Worm (Caenorhabditis elegans) whole organism, L2 larva: ENCODE data around the gene Y49F6B.9.

Experiments used
- C34F6.9 ChIP-seq: fragments of 150-350 bp; optimal IDR thresholded peaks from 2 replicates; lab custom pipeline; 2014; ENCODE audit warnings: missing biosample characterization, missing genetic modification characterization
- F13H6.1 ChIP-seq: sonication (generic microtip); optimal IDR thresholded peaks from 2 replicates; lab custom pipeline; 2016; ENCODE audit warnings: missing genetic modification characterization, missing compliant biosample characterization
- R02D3.7 ChIP-seq: fragments of 150-350 bp; optimal IDR thresholded peaks from 2 replicates; lab custom pipeline; 2014; ENCODE audit warnings: missing biosample characterization, missing genetic modification characterization
- Y55F3AM.14 ChIP-seq: fragments of 200-800 bp; sonication (Bioruptor generic); optimal IDR thresholded peaks from 2 replicates; lab custom pipeline; 2018; ENCODE audit warnings: mild to moderate bottlenecking, missing genetic modification characterization, missing compliant biosample characterization
- ZK546.5 ChIP-seq: sonication (generic microtip); optimal IDR thresholded peaks from 2 replicates; lab custom pipeline; 2017; ENCODE audit warnings: missing biosample characterization, missing genetic modification characterization
- alr-1 ChIP-seq: fragments of 150-350 bp; optimal IDR thresholded peaks from 2 replicates; lab custom pipeline; 2014; ENCODE audit warnings: missing biosample characterization, missing genetic modification characterization
- ama-1 ChIP-seq: fragments of 150-350 bp; optimal IDR thresholded peaks from 2 replicates; lab custom pipeline; 2018; ENCODE audit warnings: inconsistent platforms
- blmp-1 ChIP-seq: sonication (generic microtip); optimal IDR thresholded peaks from 2 replicates; lab custom pipeline; 2017; ENCODE audit warnings: missing genetic modification characterization, mild to moderate bottlenecking, missing compliant biosample characterization, antibody characterized with exemption, moderate library complexity; ENCODE audit not compliant: insufficient read depth
- ceh-16 ChIP-seq: fragments of 150-350 bp; optimal IDR thresholded peaks from 2 replicates; lab custom pipeline; 2014; ENCODE audit warnings: missing biosample characterization, missing genetic modification characterization
- ceh-82 ChIP-seq: fragments of 150-350 bp; optimal IDR thresholded peaks from 2 replicates; lab custom pipeline; 2014; ENCODE audit warnings: missing biosample characterization, missing genetic modification characterization
- crh-2 ChIP-seq: sonication (generic microtip); optimal IDR thresholded peaks from 2 replicates; lab custom pipeline; 2017; ENCODE audit warnings: missing biosample characterization, missing genetic modification characterization
- egl-27 ChIP-seq: sonication (generic microtip); optimal IDR thresholded peaks from 3 replicates; lab custom pipeline; 2017; ENCODE audit warnings: missing biosample characterization, missing genetic modification reagents, missing genetic modification characterization
- elt-1 ChIP-seq: fragments of 150-350 bp; optimal IDR thresholded peaks from 2 replicates; lab custom pipeline; 2014; ENCODE audit warnings: missing biosample characterization, missing genetic modification characterization
- elt-3 ChIP-seq: sonication (generic microtip); optimal IDR thresholded peaks from 2 replicates; lab custom pipeline; 2017; ENCODE audit warnings: missing biosample characterization, missing genetic modification characterization
- fos-1 ChIP-seq: fragments of 150-350 bp; optimal IDR thresholded peaks from 2 replicates; lab custom pipeline; 2014; ENCODE audit warnings: missing biosample characterization, missing genetic modification characterization
- gmeb-1 ChIP-seq: fragments of 150-350 bp; optimal IDR thresholded peaks from 2 replicates; lab custom pipeline; 2014; ENCODE audit warnings: missing biosample characterization, missing genetic modification characterization
- lin-11 ChIP-seq: fragments of 150-350 bp; sonication (generic microtip); optimal IDR thresholded peaks from 2 replicates; lab custom pipeline; 2014; ENCODE audit warnings: missing biosample characterization, missing genetic modification characterization, inconsistent platforms, mixed read lengths
- lin-13 ChIP-seq: fragments of 150-350 bp; optimal IDR thresholded peaks from 2 replicates; lab custom pipeline; 2014; ENCODE audit warnings: missing biosample characterization, missing genetic modification reagents, missing genetic modification characterization
- lin-39 ChIP-seq: fragments of 150-350 bp; optimal IDR thresholded peaks from 2 replicates; lab custom pipeline; 2014; ENCODE audit warnings: missing biosample characterization, missing genetic modification reagents, missing genetic modification characterization
- mab-5 ChIP-seq: fragments of 150-350 bp; optimal IDR thresholded peaks from 2 replicates; lab custom pipeline; 2014; ENCODE audit warnings: missing biosample characterization, missing genetic modification characterization
- mbf-1 ChIP-seq: sonication (generic microtip); optimal IDR thresholded peaks from 2 replicates; lab custom pipeline; 2017; ENCODE audit warnings: missing biosample characterization, missing genetic modification characterization
- mdl-1 ChIP-seq, 2 experiments: fragments of 150-350 bp in 1 of 2; sonication (generic microtip) in 1 of 2; optimal IDR thresholded peaks; 2 replicates each; lab custom pipeline; 2017; ENCODE audit warnings: missing biosample characterization in 2 of 2, missing genetic modification characterization in 2 of 2
- nhr-10 ChIP-seq: sonication (generic microtip); optimal IDR thresholded peaks from 2 replicates; lab custom pipeline; 2017; ENCODE audit warnings: missing biosample characterization, missing genetic modification characterization
- nhr-12 ChIP-seq: fragments of 150-350 bp; optimal IDR thresholded peaks from 2 replicates; lab custom pipeline; 2014; ENCODE audit warnings: missing biosample characterization, missing genetic modification characterization
- nhr-129 ChIP-seq: fragments of 150-350 bp; optimal IDR thresholded peaks from 2 replicates; lab custom pipeline; 2014; ENCODE audit warnings: missing biosample characterization, missing genetic modification characterization
- nhr-21 ChIP-seq: fragments of 150-350 bp; optimal IDR thresholded peaks from 2 replicates; lab custom pipeline; 2014; ENCODE audit warnings: missing biosample characterization, missing genetic modification characterization
- nhr-23 ChIP-seq: fragments of 150-350 bp; optimal IDR thresholded peaks from 2 replicates; lab custom pipeline; 2014; ENCODE audit warnings: missing biosample characterization, missing genetic modification reagents, missing genetic modification characterization
- nhr-237 ChIP-seq: fragments of 150-350 bp; optimal IDR thresholded peaks from 2 replicates; lab custom pipeline; 2014; ENCODE audit warnings: missing biosample characterization, missing genetic modification characterization
- nhr-25 ChIP-seq: fragments of 150-350 bp; sonication (generic microtip); optimal IDR thresholded peaks from 3 replicates; lab custom pipeline; 2014; ENCODE audit warnings: missing biosample characterization, missing genetic modification characterization
- nhr-6 ChIP-seq: fragments of 150-350 bp; optimal IDR thresholded peaks from 2 replicates; lab custom pipeline; 2014; ENCODE audit warnings: missing biosample characterization, missing genetic modification characterization
- nhr-77 ChIP-seq: fragments of 150-350 bp; optimal IDR thresholded peaks from 2 replicates; lab custom pipeline; 2014; ENCODE audit warnings: missing biosample characterization, missing genetic modification characterization
- sem-4 ChIP-seq: fragments of 150-350 bp; optimal IDR thresholded peaks from 2 replicates; lab custom pipeline; 2014; ENCODE audit warnings: missing biosample characterization, missing genetic modification reagents, missing genetic modification characterization
- sma-9 ChIP-seq, 2 experiments: fragments of 150-350 bp in 1 of 2; sonication (generic microtip) in 1 of 2; optimal IDR thresholded peaks; 2 replicates each; lab custom pipeline; 2014 to 2016; ENCODE audit warnings: missing genetic modification characterization in 2 of 2, mild to moderate bottlenecking in 1 of 2, missing biosample characterization in 1 of 2, missing compliant biosample characterization in 1 of 2, missing genetic modification reagents in 1 of 2, moderate library complexity in 1 of 2
- unc-39 ChIP-seq: fragments of 150-350 bp; optimal IDR thresholded peaks from 2 replicates; lab custom pipeline; 2014; ENCODE audit warnings: missing biosample characterization, missing genetic modification characterization
- unc-55 ChIP-seq: fragments of 150-350 bp; sonication (generic microtip); optimal IDR thresholded peaks from 3 replicates; lab custom pipeline; 2014; ENCODE audit warnings: missing biosample characterization, missing genetic modification reagents, missing genetic modification characterization
- unc-62 ChIP-seq: fragments of 150-350 bp; optimal IDR thresholded peaks from 2 replicates; lab custom pipeline; 2014; ENCODE audit warnings: missing biosample characterization, missing genetic modification reagents, missing genetic modification characterization
- zag-1 ChIP-seq: fragments of 150-350 bp; optimal IDR thresholded peaks from 2 replicates; lab custom pipeline; 2014; ENCODE audit warnings: missing biosample characterization, missing genetic modification characterization
- ztf-1 ChIP-seq: fragments of 200-800 bp; sonication (Bioruptor generic); conservative IDR thresholded peaks from 2 replicates; pipeline ENCODE4 v1.3.6; 2022; ENCODE audit warnings: missing genetic modification characterization, missing compliant biosample characterization
- ztf-11 ChIP-seq: sonication (generic microtip); optimal IDR thresholded peaks from 2 replicates; lab custom pipeline; 2017; ENCODE audit warnings: missing biosample characterization, missing genetic modification characterization
- ztf-4 ChIP-seq: fragments of 150-350 bp; optimal IDR thresholded peaks from 2 replicates; lab custom pipeline; 2014; ENCODE audit warnings: missing biosample characterization, missing genetic modification characterization

Y49F6B.9 gene

ce11 chrII:3481584-3481983, 17.6 kb downstream of the Y49F6B.9 start, which contains the start of gene Y49F6B.8:
Gene Y49F6B.8 (minus strand): TSS chrII:3481684.
- TF ChIP-seq nhr-25 (tag; lab: Kevin White, UChicago) (no peak), lin-39 (tag; lab: Kevin White, UChicago) (no peak)

ce11 chrII:3477171-3477570, 22.0 kb downstream of the Y49F6B.9 start, which contains the start of gene fbxb-104:
Gene fbxb-104 (minus strand): TSS chrII:3477271.
- TF ChIP-seq C34F6.9 (tag; lab: Kevin White, UChicago) (no peak), ama-1 (lab: Kevin White, UChicago) (no peak), R02D3.7 (tag; lab: Kevin White, UChicago) (no peak), nhr-77 (tag; lab: Kevin White, UChicago) (no peak), lin-13 (GFP tag; lab: Kevin White, UChicago) (no peak), ztf-1 (GFP tag; lab: Robert Waterston, UW) (no peak), ZK546.5 (tag; lab: Kevin White, UChicago) (no peak), elt-1 (tag; lab: Kevin White, UChicago) (no peak), nhr-237 (tag; lab: Kevin White, UChicago) (no peak), mdl-1 (tag; optimal IDR thresholded peaks at IDR 0.05; lab: Kevin White, UChicago) (no peak), Y55F3AM.14 (GFP tag; lab: Kevin White, UChicago) (no peak), ceh-16 (tag; lab: Kevin White, UChicago) (no peak), F13H6.1 (tag; lab: Kevin White, UChicago) (no peak)
- TF ChIP-seq, all 48 proteins: peak for 0

ce11 chrII:3476536-3476935, 22.7 kb downstream of the Y49F6B.9 start:
- TF ChIP-seq unc-55 (GFP tag; lab: Kevin White, UChicago) (no peak), blmp-1 (tag; lab: Kevin White, UChicago) (no peak), ceh-16 (tag; lab: Kevin White, UChicago) (no peak), mbf-1 (tag; lab: Kevin White, UChicago) (no peak), Y55F3AM.14 (GFP tag; lab: Kevin White, UChicago) (no peak), sem-4 (tag; lab: Kevin White, UChicago) (no peak), gmeb-1 (no peak), mdl-1 (tag; optimal IDR thresholded peaks at IDR 0.05; lab: Kevin White, UChicago) (no peak), fos-1 (tag; lab: Kevin White, UChicago) (no peak), nhr-237 (tag; lab: Kevin White, UChicago) (no peak)

- TF ChIP-seq nhr-129 (tag; lab: Kevin White, UChicago) (no peak), nhr-25 (tag; lab: Kevin White, UChicago) (no peak), Y55F3AM.14 (GFP tag; lab: Kevin White, UChicago) (no peak), ztf-11 (tag; lab: Kevin White, UChicago) (no peak), R02D3.7 (tag; lab: Kevin White, UChicago) (no peak), egl-27 (tag; lab: Kevin White, UChicago) (no peak), lin-39 (tag; lab: Kevin White, UChicago) (no peak), unc-62 (GFP tag; lab: Kevin White, UChicago) (no peak), elt-1 (tag; lab: Kevin White, UChicago) (no peak), ztf-4 (tag; lab: Kevin White, UChicago) (no peak), lin-13 (GFP tag; lab: Kevin White, UChicago) (no peak), sma-9 (GFP tag; optimal IDR thresholded peaks at IDR 0.05; lab: Kevin White, UChicago) (no peak), sma-9 (tag; optimal IDR thresholded peaks at IDR 0.05; lab: Kevin White, UChicago) (no peak), nhr-21 (tag; lab: Kevin White, UChicago) (no peak), nhr-12 (no peak), nhr-10 (tag; lab: Kevin White, UChicago) (no peak), sem-4 (tag; lab: Kevin White, UChicago) (no peak), nhr-77 (tag; lab: Kevin White, UChicago) (no peak), elt-3 (tag; lab: Kevin White, UChicago) (no peak), ama-1 (lab: Kevin White, UChicago) (no peak)
Measured at ce11 chrII:3473744-3474143, 25.4 kb downstream of the Y49F6B.9 start, which contains the start of gene sdz-32. Gene sdz-32 (plus strand): TSS chrII:3474044.

ce11 chrII:3472817-3473216, 26.4 kb downstream of the Y49F6B.9 start, which contains the start of gene Y49F6B.6:
Gene Y49F6B.6 (plus strand): TSS chrII:3473117.
- no peak for TF ChIP-seq nhr-129 (tag; lab: Kevin White, UChicago)
- no peak for TF ChIP-seq mab-5
- TF ChIP-seq nhr-23 (tag; lab: Kevin White, UChicago) = no peak
- no peak for TF ChIP-seq mbf-1 (tag; lab: Kevin White, UChicago)
- TF ChIP-seq crh-2 (tag; lab: Kevin White, UChicago) = no peak
- no peak for TF ChIP-seq ceh-82 (tag; lab: Kevin White, UChicago)
- no peak for TF ChIP-seq unc-39 (tag; lab: Kevin White, UChicago)
- TF ChIP-seq lin-11 (tag; lab: Kevin White, UChicago) = no peak
- no peak for TF ChIP-seq alr-1 (tag; lab: Kevin White, UChicago)
- TF ChIP-seq nhr-12 = no peak
- no peak for TF ChIP-seq zag-1
- TF ChIP-seq unc-55 (GFP tag; lab: Kevin White, UChicago) = no peak
- TF ChIP-seq nhr-6 (tag; lab: Kevin White, UChicago) = no peak
- TF ChIP-seq, all 48 proteins: peak for 0
